Worm (Caenorhabditis elegans): Measurements from ENCODE around the gene mvb-12.

The mvb-12 gene

DNA sequence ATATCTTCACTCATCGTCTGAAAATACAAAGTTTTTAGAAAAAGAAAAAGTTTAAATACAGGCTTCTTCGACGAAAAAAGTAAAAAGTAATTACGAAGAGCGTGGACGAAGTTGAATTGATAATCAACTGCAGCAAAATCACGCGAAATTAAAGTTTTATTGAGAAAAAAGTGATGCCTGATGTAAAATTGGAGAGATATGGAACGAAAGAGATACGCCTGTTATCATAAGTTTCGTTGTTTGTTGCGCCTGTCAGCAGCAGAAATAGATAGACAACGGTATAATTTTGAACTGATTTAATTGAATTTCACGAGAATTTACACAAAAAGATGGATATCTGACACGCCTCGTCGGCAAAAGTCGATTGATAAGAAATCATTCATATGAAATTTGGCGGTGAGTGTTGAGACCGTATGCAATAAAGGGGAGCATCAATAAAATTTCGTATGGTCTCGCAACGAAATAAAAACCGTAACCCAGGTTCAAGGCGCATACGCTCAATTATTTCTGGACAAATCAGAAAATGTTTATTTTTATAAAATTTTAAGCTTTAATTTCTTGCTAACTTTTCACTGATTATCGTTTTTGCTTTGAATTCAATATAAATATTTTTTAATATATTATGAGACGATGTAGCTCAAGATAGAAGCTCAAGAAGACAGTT lies 918 bp upstream of the mvb-12 start, which contains the start of gene C06A6.4 (continued):
- TF ChIP-seq snpc-1.1 (tag; optimal IDR thresholded peaks at IDR 0.05; ENCODE audit: insufficient read depth) (peak; percentile 7), snpc-4 (GFP tag; optimal IDR thresholded peaks at IDR 0.05) (no peak), snpc-4 (tag; optimal IDR thresholded peaks at IDR 0.05) (peak in 2 of 4 experiments; percentile 10 to 36), ceh-100 (GFP tag; IDR thresholded peaks at IDR 0.05) (no peak), dpl-1 (GFP tag; optimal IDR thresholded peaks at IDR 0.05) (peak; percentile 45), hmg-1.2 (GFP tag; IDR thresholded peaks at IDR 0.05) (0 out of 2 replicates have a peak, but pooled peaks have one; percentile 11), F33H1.4 (GFP tag; IDR thresholded peaks at IDR 0.05) (peak; percentile 92), snpc-3.4 (tag; optimal IDR thresholded peaks at IDR 0.05) (no peak), efl-1 (GFP tag; optimal IDR thresholded peaks at IDR 0.05) (peak; percentile 80), attf-5 (GFP tag; optimal IDR thresholded peaks at IDR 0.05) (no peak), chd-7 (tag; optimal IDR thresholded peaks at IDR 0.05) (no peak), hlh-26 (GFP tag; conservative IDR thresholded peaks at IDR 0.05) (no peak), tbp1 (GFP tag; optimal IDR thresholded peaks at IDR 0.05) (peak; percentile 19), ceh-40 (GFP tag; IDR thresholded peaks at IDR 0.05) (no peak), ceh-79 (tag; optimal IDR thresholded peaks at IDR 0.05) (no peak), pbrm-1 (GFP tag; IDR thresholded peaks at IDR 0.05) (peak; percentile 42; the same call in 1 of the 2 replicates), C06A6.2 (GFP tag; conservative IDR thresholded peaks at IDR 0.05) (no peak), cebp-2 (GFP tag; IDR thresholded peaks at IDR 0.05) (no peak), him-1 (tag; optimal IDR thresholded peaks at IDR 0.05) (peak; percentile 6), F10E7.11 (tag; optimal IDR thresholded peaks at IDR 0.05) (no peak), dpff-1 (tag; optimal IDR thresholded peaks at IDR 0.05) (no peak), hsf-1 (GFP tag; IDR thresholded peaks at IDR 0.05) (no peak), madf-6 (GFP tag; IDR thresholded peaks at IDR 0.05) (peak; percentile 92), nhr-80 (tag; optimal IDR thresholded peaks at IDR 0.05) (peak; percentile 38), ceh-91 (GFP tag; IDR thresholded peaks at IDR 0.05) (peak; percentile 64), ztf-25 (GFP tag; IDR thresholded peaks at IDR 0.05) (no peak), C17E4.6 (GFP tag; IDR thresholded peaks at IDR 0.05) (no peak), unc-130 (GFP tag; optimal IDR thresholded peaks at IDR 0.05) (no peak), F49E8.2 (tag; optimal IDR thresholded peaks at IDR 0.05; ENCODE audit: insufficient read depth) (peak; percentile 52), nhr-90 (tag; optimal IDR thresholded peaks at IDR 0.05) (no peak), sea-2 (GFP tag; IDR thresholded peaks at IDR 0.05) (no peak)

DNA sequence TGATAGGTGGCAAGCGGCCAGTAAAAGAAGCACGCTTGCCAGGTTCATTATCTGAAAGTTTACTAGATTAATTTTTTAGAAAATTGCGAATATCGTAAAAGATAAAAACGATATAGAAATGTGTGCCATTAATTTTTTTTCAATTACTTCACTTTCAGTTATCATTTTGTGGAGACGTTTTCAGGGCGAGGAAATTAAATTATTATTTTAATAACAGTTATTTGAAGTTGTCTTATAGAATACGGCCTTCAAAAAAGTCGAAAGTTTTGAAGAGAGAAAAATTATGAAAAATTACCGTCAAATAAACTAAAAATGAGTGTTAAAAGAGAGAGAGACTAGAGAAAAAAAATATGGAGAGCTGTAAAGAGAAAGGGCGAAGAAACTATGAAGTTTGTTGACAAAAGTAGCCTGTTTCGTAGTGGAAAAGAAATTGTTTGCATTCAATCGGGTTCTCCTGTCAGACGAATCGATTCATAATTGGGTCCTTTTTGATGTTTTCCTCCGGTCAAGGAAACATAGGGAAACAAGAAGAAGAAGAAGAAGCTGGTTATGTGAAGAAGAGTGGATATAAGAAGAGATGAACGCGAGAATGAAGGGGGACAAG lies 4.4 kb downstream of the mvb-12 start, which contains the start of gene erp-44.2:
erp-44.2 (minus strand) TSS at position 51 of the 604 bp plus-strand sequence.
- TF ChIP-seq chd-7 (tag; optimal IDR thresholded peaks at IDR 0.05) = no peak
- TF ChIP-seq zim-3 (tag; optimal IDR thresholded peaks at IDR 0.05) = no peak
- no peak for TF ChIP-seq ccch-3 (GFP tag; optimal IDR thresholded peaks at IDR 0.05)
- TF ChIP-seq ztf-18 (tag; optimal IDR thresholded peaks at IDR 0.05) = no peak
- TF ChIP-seq dpff-1 (tag; optimal IDR thresholded peaks at IDR 0.05) = no peak
- TF ChIP-seq let-526 (GFP tag; IDR thresholded peaks at IDR 0.05) = no peak
- TF ChIP-seq sea-2 (GFP tag; IDR thresholded peaks at IDR 0.05) = no peak

DNA sequence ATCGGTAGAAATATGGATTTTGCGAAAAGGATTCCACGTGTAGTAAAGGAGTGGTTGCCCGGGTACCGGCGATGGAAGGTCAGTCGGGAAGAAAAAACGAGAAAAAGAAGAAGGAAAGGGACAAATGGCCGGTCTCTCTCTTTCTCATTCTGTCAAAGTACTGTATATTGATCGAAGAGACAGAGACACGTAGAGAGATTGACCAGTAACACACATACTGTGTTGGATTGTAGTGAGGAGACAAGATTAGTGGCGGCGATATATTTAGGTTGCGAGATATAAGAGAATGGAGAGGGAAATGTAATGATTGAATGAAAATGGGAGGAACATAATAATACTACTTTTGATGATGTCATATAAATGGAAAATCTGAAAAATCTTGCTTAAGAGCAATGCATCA lies 5.7 kb downstream of the mvb-12 start:
- no peak for TF ChIP-seq nfya-2 (GFP tag; IDR thresholded peaks at IDR 0.05)
- TF ChIP-seq unc-62 (GFP tag; optimal IDR thresholded peaks at IDR 0.05) = no peak
- no peak for TF ChIP-seq dox-1 (GFP tag; IDR thresholded peaks at IDR 0.05)
- TF ChIP-seq B0019.2 (GFP tag; conservative IDR thresholded peaks at IDR 0.05) = no peak
- no peak for TF ChIP-seq F37B4.10 (GFP tag; IDR thresholded peaks at IDR 0.05)
- no peak for TF ChIP-seq F49E8.2 (tag; optimal IDR thresholded peaks at IDR 0.05; ENCODE audit: insufficient read depth)

All from whole organism, young adult.